Fruit fly (Drosophila melanogaster): ENCODE measurements around the gene CG44098.

CG44098 gene

dm6 chr3R:4775371-4775770, 2.4 kb upstream of the CG44098 start (continued):
- TF ChIP-seq CG4328 (GFP tag; optimal IDR thresholded peaks at IDR 0.05) (no peak), CG18262 (tag; optimal IDR thresholded peaks at IDR 0.05) (no peak), Mes4 (GFP tag; optimal IDR thresholded peaks at IDR 0.05) (peak; percentile 27), Dref (GFP tag; IDR thresholded peaks at IDR 0.05) (no peak), CG8478 (optimal IDR thresholded peaks at IDR 0.05) (no peak), CG3407 (GFP tag; optimal IDR thresholded peaks at IDR 0.05) (no peak), sd (tag; optimal IDR thresholded peaks at IDR 0.05) (no peak), CG7357 (GFP tag; IDR thresholded peaks at IDR 0.05) (peak; percentile 91), zf30C (GFP tag; optimal IDR thresholded peaks at IDR 0.05) (no peak), CG8281 (tag; optimal IDR thresholded peaks at IDR 0.05) (no peak), CG4282 (GFP tag; optimal IDR thresholded peaks at IDR 0.05) (no peak), HLH3B (GFP tag; IDR thresholded peaks at IDR 0.05) (no peak), gce (GFP tag; IDR thresholded peaks at IDR 0.05) (no peak), fru (optimal IDR thresholded peaks at IDR 0.05) (no peak), grn (GFP tag; optimal IDR thresholded peaks at IDR 0.05) (no peak), lab (GFP tag; optimal IDR thresholded peaks at IDR 0.05) (no peak), Dad (GFP tag; optimal IDR thresholded peaks at IDR 0.05) (no peak), gfzf (GFP tag; optimal IDR thresholded peaks at IDR 0.05) (peak; percentile 90), CG13424 (tag; optimal IDR thresholded peaks at IDR 0.05) (peak; percentile 49), stc (GFP tag; IDR thresholded peaks at IDR 0.05) (no peak), CG11085 (GFP tag; IDR thresholded peaks at IDR 0.05) (no peak), cg (GFP tag; optimal IDR thresholded peaks at IDR 0.05) (no peak), Hr78 (GFP tag; optimal IDR thresholded peaks at IDR 0.05) (no peak), Abd-B (GFP tag; optimal IDR thresholded peaks at IDR 0.05) (no peak), CG14860 (GFP tag; IDR thresholded peaks at IDR 0.05; ENCODE audit: partially characterized antibody) (no peak), emc (GFP tag; optimal IDR thresholded peaks at IDR 0.05) (no peak), CG12219 (GFP tag; optimal IDR thresholded peaks at IDR 0.05) (no peak), HmgZ (tag; optimal IDR thresholded peaks at IDR 0.05) (peak; percentile 42), CG17802 (tag; optimal IDR thresholded peaks at IDR 0.05) (peak; percentile 81), Med (GFP tag) (peak; percentile 80), ara (GFP tag; IDR thresholded peaks at IDR 0.05) (no peak), vnd (GFP tag; IDR thresholded peaks at IDR 0.05; ENCODE audit: partially characterized antibody) (no peak), HLH4C (GFP tag; IDR thresholded peaks at IDR 0.05; ENCODE audit: partially characterized antibody) (no peak), B-H2 (GFP tag; optimal IDR thresholded peaks at IDR 0.05) (no peak), ftz-f1 (GFP tag; optimal IDR thresholded peaks at IDR 0.05) (no peak), Drgx (GFP tag; IDR thresholded peaks at IDR 0.05) (no peak), CG4707 (GFP tag; optimal IDR thresholded peaks at IDR 0.05) (no peak), H15 (GFP tag; IDR thresholded peaks at IDR 0.05) (no peak), Dip3 (GFP tag; optimal IDR thresholded peaks at IDR 0.05) (peak; percentile 17), CG17186 (GFP tag; optimal IDR thresholded peaks at IDR 0.05) (peak; percentile 37), her (GFP tag; optimal IDR thresholded peaks at IDR 0.05) (peak; percentile 98), gcm (GFP tag; optimal IDR thresholded peaks at IDR 0.05) (no peak), jing (GFP tag; optimal IDR thresholded peaks at IDR 0.05) (no peak), fd64A (GFP tag; optimal IDR thresholded peaks at IDR 0.05) (no peak), scrt (GFP tag; optimal IDR thresholded peaks at IDR 0.05) (no peak), CG18011 (GFP tag; optimal IDR thresholded peaks at IDR 0.05) (no peak), CG1602 (GFP tag; optimal IDR thresholded peaks at IDR 0.05) (peak; percentile 14), oc (tag; optimal IDR thresholded peaks at IDR 0.05) (no peak), p53 (GFP tag; optimal IDR thresholded peaks at IDR 0.05) (no peak), pnt (GFP tag; optimal IDR thresholded peaks at IDR 0.05) (peak; percentile 1), onecut (GFP tag; IDR thresholded peaks at IDR 0.05) (peak; percentile 23; the same call in 1 of the 2 replicates), Poxn (GFP tag; IDR thresholded peaks at IDR 0.05) (no peak)
